Worm (Caenorhabditis elegans) whole organism, young adult: ENCODE data around the gene irld-14.

Source experiments
- B0019.2 ChIP-seq: fragments of 200-800 bp; sonication (Bioruptor generic); conservative IDR thresholded peaks from 2 replicates; pipeline ENCODE4 v1.3.6; 2022; ENCODE audit warnings: missing genetic modification reagents, missing genetic modification characterization, missing compliant biosample characterization
- F10E7.11 ChIP-seq: sonication (generic microtip); optimal IDR thresholded peaks from 2 replicates; lab custom pipeline; 2017; ENCODE audit warnings: mild to moderate bottlenecking, missing genetic modification characterization, moderate library complexity, missing compliant biosample characterization
- F22D6.2 ChIP-seq: sonication (generic microtip); optimal IDR thresholded peaks from 2 replicates; lab custom pipeline; 2016; ENCODE audit warnings: mild to moderate bottlenecking, missing genetic modification characterization, missing compliant biosample characterization
- F52B5.7 ChIP-seq: sonication (generic microtip); optimal IDR thresholded peaks from 2 replicates; lab custom pipeline; 2016; ENCODE audit warnings: mild to moderate bottlenecking, missing genetic modification characterization, missing compliant biosample characterization
- F57C9.4 ChIP-seq: sonication (generic microtip); optimal IDR thresholded peaks from 2 replicates; lab custom pipeline; 2017; ENCODE audit warnings: mild to moderate bottlenecking, missing genetic modification characterization, missing compliant biosample characterization
- T07F8.4 ChIP-seq: sonication (generic microtip); optimal IDR thresholded peaks from 2 replicates; lab custom pipeline; 2016; ENCODE audit warnings: mild to moderate bottlenecking, missing genetic modification characterization, moderate library complexity, missing compliant biosample characterization
- Y53F4B.3 ChIP-seq: fragments of 200-800 bp; sonication (Bioruptor generic); IDR thresholded peaks from 2 replicates; pipeline ENCODE4 v1.3.6; 2022; ENCODE audit warnings: missing genetic modification reagents, missing genetic modification characterization, missing compliant biosample characterization
- Y56A3A.18 ChIP-seq: fragments of 200-800 bp; sonication (Bioruptor generic); IDR thresholded peaks from 2 replicates; pipeline ENCODE4 v1.3.6; 2022; ENCODE audit warnings: missing genetic modification reagents, missing genetic modification characterization, missing compliant biosample characterization
- Y79H2A.3 ChIP-seq: fragments of 200-800 bp; sonication (Bioruptor generic); conservative IDR thresholded peaks from 2 replicates; pipeline ENCODE4 v1.3.6; 2022; ENCODE audit warnings: missing genetic modification reagents, missing genetic modification characterization, missing compliant biosample characterization
- Y95B8A.8 ChIP-seq: fragments of 200-800 bp; sonication (Bioruptor generic); IDR thresholded peaks from 2 replicates; pipeline ENCODE4 v1.3.6; 2022; ENCODE audit warnings: missing genetic modification reagents, missing genetic modification characterization, missing compliant biosample characterization
- ZK185.1 ChIP-seq: sonication (generic microtip); optimal IDR thresholded peaks from 2 replicates; lab custom pipeline; 2016; ENCODE audit warnings: mild to moderate bottlenecking, missing genetic modification characterization, missing compliant biosample characterization; ENCODE audit not compliant: poor library complexity, severe bottlenecking
- atf-7 ChIP-seq: sonication (generic microtip); optimal IDR thresholded peaks from 2 replicates; lab custom pipeline; 2017; ENCODE audit warnings: mild to moderate bottlenecking, missing genetic modification characterization, missing compliant biosample characterization
- attf-6 ChIP-seq: fragments of 200-800 bp; sonication (Bioruptor generic); IDR thresholded peaks from 2 replicates; pipeline ENCODE4 v1.3.6; 2022; ENCODE audit warnings: missing genetic modification reagents, missing genetic modification characterization, missing compliant biosample characterization
- bed-2 ChIP-seq: fragments of 200-800 bp; sonication (Bioruptor generic); IDR thresholded peaks from 2 replicates; pipeline ENCODE4 v1.3.6; 2022; ENCODE audit warnings: missing genetic modification reagents, missing genetic modification characterization, missing compliant biosample characterization
- ccch-3 ChIP-seq: fragments of 200-800 bp; sonication (Bioruptor generic); optimal IDR thresholded peaks from 2 replicates; lab custom pipeline; 2018; ENCODE audit warnings: mild to moderate bottlenecking, missing genetic modification characterization, missing compliant biosample characterization
- cebp-1 ChIP-seq, 2 experiments: fragments of 200-800 bp in 1 of 2; sonication (Bioruptor generic) in 1 of 2; sonication (generic microtip) in 1 of 2; IDR thresholded peaks in 1 of 2; optimal IDR thresholded peaks in 1 of 2; 2 replicates each; pipeline versions ENCODE4 v1.3.6 to Lab custom; 2017 to 2022; ENCODE audit warnings: missing compliant biosample characterization in 2 of 2, missing genetic modification characterization in 2 of 2, mild to moderate bottlenecking in 1 of 2, missing genetic modification reagents in 1 of 2, moderate library complexity in 1 of 2
- chd-7 ChIP-seq: sonication (generic microtip); optimal IDR thresholded peaks from 2 replicates; lab custom pipeline; 2016; ENCODE audit warnings: mild to moderate bottlenecking, missing genetic modification characterization, moderate library complexity, missing compliant biosample characterization
- efl-1 ChIP-seq: fragments of 150-350 bp; optimal IDR thresholded peaks from 2 replicates; lab custom pipeline; 2014; ENCODE audit warnings: missing biosample characterization, missing genetic modification reagents, missing genetic modification characterization
- egl-18 ChIP-seq: fragments of 200-800 bp; sonication (Bioruptor generic); IDR thresholded peaks from 2 replicates; pipeline ENCODE4 v1.3.6; 2022; ENCODE audit warnings: missing genetic modification reagents, missing genetic modification characterization, missing compliant biosample characterization
- egl-44 ChIP-seq: fragments of 200-800 bp; sonication (Bioruptor generic); IDR thresholded peaks from 2 replicates; pipeline ENCODE4 v1.3.6; 2022; ENCODE audit warnings: missing genetic modification reagents, missing genetic modification characterization, missing compliant biosample characterization
- ekl-4 ChIP-seq: fragments of 200-800 bp; sonication (Bioruptor generic); IDR thresholded peaks from 2 replicates; pipeline ENCODE4 v1.3.6; 2022; ENCODE audit warnings: missing genetic modification reagents, missing genetic modification characterization, missing compliant biosample characterization
- fkh-3 ChIP-seq: sonication (generic microtip); optimal IDR thresholded peaks from 2 replicates; lab custom pipeline; 2016; ENCODE audit warnings: mild to moderate bottlenecking, missing genetic modification characterization, missing compliant biosample characterization
- him-1 ChIP-seq: sonication (generic microtip); optimal IDR thresholded peaks from 2 replicates; lab custom pipeline; 2016; ENCODE audit warnings: missing genotype, missing genetic modification reagents, missing genetic modification characterization, missing compliant biosample characterization
- let-526 ChIP-seq: fragments of 200-800 bp; sonication (Bioruptor generic); IDR thresholded peaks from 2 replicates; pipeline ENCODE4 v1.3.6; 2022; ENCODE audit warnings: missing genetic modification reagents, missing genetic modification characterization, missing compliant biosample characterization
- let-607 ChIP-seq, 2 experiments: fragments of 200-800 bp in 1 of 2; sonication (Bioruptor generic) in 1 of 2; sonication (generic microtip) in 1 of 2; optimal IDR thresholded peaks; 2 replicates each; lab custom pipeline; 2016 to 2018; ENCODE audit warnings: mild to moderate bottlenecking in 2 of 2, missing compliant biosample characterization in 2 of 2, missing genetic modification characterization in 2 of 2, moderate library complexity in 2 of 2, missing genotype in 1 of 2
- lin-35 ChIP-seq, 3 experiments: fragments of 150-350 bp in 2 of 3; sonication (generic microtip) in 1 of 3; optimal IDR thresholded peaks; 2 replicates each; lab custom pipeline; 2014 to 2018; ENCODE audit warnings: missing biosample characterization in 3 of 3, missing genetic modification characterization in 3 of 3, missing genetic modification reagents in 3 of 3
- lin-40 ChIP-seq: sonication (generic microtip); optimal IDR thresholded peaks from 2 replicates; lab custom pipeline; 2016; ENCODE audit warnings: missing genetic modification characterization, mild to moderate bottlenecking, missing compliant biosample characterization, missing genotype, missing genetic modification reagents
- lin-54 ChIP-seq: fragments of 200-800 bp; sonication (Bioruptor generic); optimal IDR thresholded peaks from 2 replicates; lab custom pipeline; 2018; ENCODE audit warnings: mild to moderate bottlenecking, missing genetic modification characterization, missing compliant biosample characterization
- lsl-1 ChIP-seq: fragments of 200-800 bp; sonication (Bioruptor generic); optimal IDR thresholded peaks from 2 replicates; lab custom pipeline; 2018; ENCODE audit warnings: mild to moderate bottlenecking, missing genetic modification characterization, moderate library complexity, missing compliant biosample characterization
- madf-10 ChIP-seq: sonication (generic microtip); optimal IDR thresholded peaks from 2 replicates; lab custom pipeline; 2016; ENCODE audit warnings: mild to moderate bottlenecking, missing genetic modification characterization, missing compliant biosample characterization
- madf-8 ChIP-seq: fragments of 200-800 bp; sonication (Bioruptor generic); conservative IDR thresholded peaks from 2 replicates; pipeline ENCODE4 v1.3.6; 2022; ENCODE audit warnings: missing genetic modification reagents, missing genetic modification characterization, missing compliant biosample characterization
- mcd-1 ChIP-seq: fragments of 200-800 bp; sonication (Bioruptor generic); IDR thresholded peaks from 2 replicates; pipeline ENCODE4 v1.3.6; 2022; ENCODE audit warnings: missing genetic modification reagents, missing genetic modification characterization, missing compliant biosample characterization
- nhr-120 ChIP-seq: fragments of 200-800 bp; sonication (Bioruptor generic); IDR thresholded peaks from 2 replicates; pipeline ENCODE4 v1.3.6; 2022; ENCODE audit warnings: missing genetic modification characterization, missing compliant biosample characterization
- nhr-179 ChIP-seq: sonication (generic microtip); optimal IDR thresholded peaks from 2 replicates; lab custom pipeline; 2016; ENCODE audit warnings: mild to moderate bottlenecking, missing genetic modification characterization, missing compliant biosample characterization
- pha-4 ChIP-seq: fragments of 150-350 bp; sonication (generic microtip); optimal IDR thresholded peaks from 2 replicates; lab custom pipeline; 2014; ENCODE audit warnings: missing biosample characterization, missing genetic modification reagents, missing genetic modification characterization
- rcor-1 ChIP-seq: fragments of 200-800 bp; sonication (Bioruptor generic); IDR thresholded peaks from 2 replicates; pipeline ENCODE4 v1.3.6; 2022; ENCODE audit warnings: missing genetic modification reagents, missing genetic modification characterization, missing compliant biosample characterization
- rpc-1 ChIP-seq, 2 experiments: fragments of 150-350 bp in 1 of 2; sonication (generic microtip) in 1 of 2; optimal IDR thresholded peaks; 2 replicates each; lab custom pipeline; 2014 to 2018; ENCODE audit warnings: missing biosample characterization in 1 of 2, missing genetic modification characterization in 1 of 2, missing genetic modification reagents in 1 of 2, missing genotype in 1 of 2
- snpc-1.1 ChIP-seq: sonication (generic microtip); optimal IDR thresholded peaks from 2 replicates; lab custom pipeline; 2017; ENCODE audit warnings: missing genetic modification characterization, mild to moderate bottlenecking, missing compliant biosample characterization, antibody characterized with exemption, moderate library complexity, missing genotype, missing genetic modification reagents; ENCODE audit not compliant: insufficient read depth
- snpc-3.4 ChIP-seq: sonication (generic microtip); optimal IDR thresholded peaks from 2 replicates; lab custom pipeline; 2017; ENCODE audit warnings: missing genetic modification characterization, mild to moderate bottlenecking, missing compliant biosample characterization, antibody characterized with exemption, moderate library complexity, missing genotype, missing genetic modification reagents
- tbp1 ChIP-seq: fragments of 200-800 bp; sonication (Bioruptor generic); optimal IDR thresholded peaks from 2 replicates; lab custom pipeline; 2018; ENCODE audit warnings: mild to moderate bottlenecking, missing genetic modification characterization, missing compliant biosample characterization
- tbx-9 ChIP-seq: sonication (generic microtip); optimal IDR thresholded peaks from 2 replicates; lab custom pipeline; 2016; ENCODE audit warnings: borderline replicate concordance, missing genetic modification characterization, inconsistent platforms, missing compliant biosample characterization
- unc-62 ChIP-seq: fragments of 150-350 bp; optimal IDR thresholded peaks from 2 replicates; lab custom pipeline; 2014; ENCODE audit warnings: missing biosample characterization, missing genetic modification reagents, missing genetic modification characterization
- xnd-1 ChIP-seq: sonication (generic microtip); optimal IDR thresholded peaks from 2 replicates; lab custom pipeline; 2016; ENCODE audit warnings: missing genotype, missing genetic modification reagents, missing genetic modification characterization, missing compliant biosample characterization
- zfh-2 ChIP-seq: fragments of 200-800 bp; sonication (Bioruptor generic); conservative IDR thresholded peaks from 2 replicates; pipeline ENCODE4 v1.3.6; 2022; ENCODE audit warnings: missing genetic modification reagents, missing genetic modification characterization, missing compliant biosample characterization
- zim-3 ChIP-seq: sonication (generic microtip); optimal IDR thresholded peaks from 2 replicates; lab custom pipeline; 2017; ENCODE audit warnings: mild to moderate bottlenecking, missing genetic modification characterization, moderate library complexity, missing compliant biosample characterization
- ztf-3 ChIP-seq: fragments of 200-800 bp; sonication (Bioruptor generic); optimal IDR thresholded peaks from 2 replicates; lab custom pipeline; 2018; ENCODE audit warnings: mild to moderate bottlenecking, missing genetic modification characterization, missing compliant biosample characterization

Gene irld-14

DNA sequence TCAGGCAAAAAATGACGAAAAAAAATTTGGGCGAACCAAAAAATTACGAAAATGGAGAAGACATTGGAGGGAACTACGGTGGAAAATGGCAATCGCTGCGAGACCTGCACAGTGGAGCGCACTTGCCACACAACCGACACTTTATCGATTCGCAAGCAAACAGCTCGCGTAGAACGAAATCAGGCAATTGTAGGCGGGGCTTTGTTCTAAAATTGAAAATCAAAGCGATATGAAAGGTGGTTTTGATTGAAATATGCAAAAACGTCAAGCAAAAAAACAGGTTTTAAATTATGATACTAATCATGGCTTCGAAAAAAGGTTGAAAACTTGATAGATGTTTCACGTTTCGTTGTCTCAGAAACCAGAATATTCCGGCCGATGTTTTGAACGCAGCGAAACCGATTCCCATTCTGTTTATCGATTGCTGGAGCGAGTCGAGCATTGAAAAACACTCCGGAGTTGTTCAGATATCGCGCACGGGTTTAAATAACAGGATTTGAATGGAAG, 5.9 kb downstream of the irld-14 start, which contains the start of the genes fib-1 and mut-15 (continued):
- peak; percentile 23 for TF ChIP-seq snpc-1.1 (tag; lab: Kevin White, UChicago)
- TF ChIP-seq lin-40, result peak; percentile 86
- TF ChIP-seq nhr-179 (tag; lab: Kevin White, UChicago), result no peak
- TF ChIP-seq ekl-4 (GFP tag; lab: Robert Waterston, UW), result peak; percentile 84
- peak; percentile 85 for TF ChIP-seq pha-4 (tag; lab: Kevin White, UChicago)
- TF ChIP-seq zfh-2 (GFP tag; lab: Robert Waterston, UW), result no peak
- no peak for TF ChIP-seq unc-62 (GFP tag; lab: Kevin White, UChicago)
- TF ChIP-seq lin-35 (GFP tag; optimal IDR thresholded peaks at IDR 0.05; lab: Kevin White, UChicago), result peak in 2 of 3 experiments; percentile 48 to 80
- peak; percentile 27; the same call in 1 of the 2 replicates for TF ChIP-seq Y53F4B.3
- peak in 1 of 2 experiments; percentile 52 for TF ChIP-seq let-607 (tag; optimal IDR thresholded peaks at IDR 0.05; lab: Kevin White, UChicago)
- peak; percentile 65 for TF ChIP-seq ZK185.1 (tag; lab: Kevin White, UChicago)
- TF ChIP-seq rpc-1 (optimal IDR thresholded peaks at IDR 0.05; lab: Kevin White, UChicago), result no peak
- no peak for TF ChIP-seq rpc-1 (tag; optimal IDR thresholded peaks at IDR 0.05; lab: Kevin White, UChicago)
- peak; percentile 86 for TF ChIP-seq lsl-1 (GFP tag; lab: Kevin White, UChicago)
- TF ChIP-seq ccch-3 (GFP tag; lab: Kevin White, UChicago), result no peak
- no peak for TF ChIP-seq Y56A3A.18 (GFP tag; lab: Robert Waterston, UW)
- peak; percentile 18 for TF ChIP-seq him-1
- peak; percentile 46; the same call in 1 of the 2 replicates for TF ChIP-seq cebp-1 (GFP tag; IDR thresholded peaks at IDR 0.05; lab: Robert Waterston, UW)
- peak; percentile 84 for TF ChIP-seq cebp-1 (tag; optimal IDR thresholded peaks at IDR 0.05; lab: Kevin White, UChicago)
- peak; percentile 34 for TF ChIP-seq atf-7 (tag; lab: Kevin White, UChicago)
- TF ChIP-seq efl-1 (GFP tag; lab: Kevin White, UChicago), result peak; percentile 66
- TF ChIP-seq let-526 (GFP tag; lab: Robert Waterston, UW), result 0 out of 2 replicates have a peak, but pooled peaks have one; percentile 61
- no peak for TF ChIP-seq nhr-120 (GFP tag; lab: Robert Waterston, UW)
- TF ChIP-seq chd-7 (tag; lab: Kevin White, UChicago), result peak; percentile 13
- peak; percentile 72 for TF ChIP-seq tbp1 (GFP tag; lab: Kevin White, UChicago)
- TF ChIP-seq lin-54 (GFP tag; lab: Kevin White, UChicago), result peak; percentile 80
- TF ChIP-seq snpc-3.4 (tag; lab: Kevin White, UChicago), result no peak
- no peak for TF ChIP-seq tbx-9 (tag; lab: Kevin White, UChicago)
- peak; percentile 59; the same call in 1 of the 2 replicates for TF ChIP-seq B0019.2 (GFP tag; lab: Robert Waterston, UW)
- TF ChIP-seq T07F8.4, result no peak
- peak; percentile 47 for TF ChIP-seq xnd-1 (tag; lab: Kevin White, UChicago)
- TF ChIP-seq F22D6.2 (tag; lab: Kevin White, UChicago), result no peak
- TF ChIP-seq ztf-3 (GFP tag; lab: Kevin White, UChicago), result no peak
- TF ChIP-seq egl-18 (GFP tag; lab: Robert Waterston, UW), result no peak
- no peak for TF ChIP-seq F57C9.4
- TF ChIP-seq bed-2 (GFP tag; lab: Robert Waterston, UW), result peak; percentile 66; the same call in 1 of the 2 replicates
- TF ChIP-seq madf-8 (GFP tag; lab: Robert Waterston, UW), result peak; percentile 71
- no peak for TF ChIP-seq zim-3 (tag; lab: Kevin White, UChicago)
- TF ChIP-seq egl-44 (GFP tag; lab: Robert Waterston, UW), result 0 out of 2 replicates have a peak, but pooled peaks have one; percentile 45
- TF ChIP-seq Y79H2A.3 (GFP tag; lab: Robert Waterston, UW), result no peak
- no peak for TF ChIP-seq F10E7.11
- peak; percentile 71; the same call in 1 of the 2 replicates for TF ChIP-seq Y95B8A.8 (GFP tag; lab: Robert Waterston, UW)
- peak; percentile 82 for TF ChIP-seq madf-10 (tag; lab: Kevin White, UChicago)
- peak; percentile 86 for TF ChIP-seq rcor-1 (GFP tag; lab: Robert Waterston, UW)
- peak; percentile 99 for TF ChIP-seq mcd-1 (GFP tag; lab: Robert Waterston, UW)
- TF ChIP-seq fkh-3, result no peak
- 0 out of 2 replicates have a peak, but pooled peaks have one; percentile 42 for TF ChIP-seq attf-6 (GFP tag; lab: Robert Waterston, UW)
- TF ChIP-seq F52B5.7 (tag; lab: Kevin White, UChicago), result no peak
